Fruit fly (Drosophila melanogaster) whole organism, embryonic: ENCODE data around the gene CG31121.

Source experiments
- Ada2b ChIP-seq: fragments of 200-800 bp; sonication (Bioruptor generic); IDR thresholded peaks from 2 replicates; pipeline ENCODE4 v1.3.6; 2022; ENCODE audit warnings: missing biosample characterization, missing genetic modification characterization
- CG11456 ChIP-seq: fragments of 200-800 bp; sonication (Bioruptor generic); IDR thresholded peaks from 3 replicates; pipeline ENCODE4 v1.3.6; 2022; ENCODE audit warnings: missing biosample characterization, missing genetic modification characterization
- CG8290 ChIP-seq, 3 experiments: fragments of 200-800 bp; sonication (Bioruptor generic); optimal IDR thresholded peaks; 2 replicates each; lab custom pipeline; 2016 to 2019; ENCODE audit warnings: missing biosample characterization in 3 of 3, missing genetic modification characterization in 3 of 3, mild to moderate bottlenecking in 2 of 3, moderate library complexity in 1 of 3
- CG8359 ChIP-seq: fragments of 200-800 bp; sonication (Bioruptor generic); optimal IDR thresholded peaks from 2 replicates; lab custom pipeline; 2017; ENCODE audit warnings: missing biosample characterization, mild to moderate bottlenecking, missing genetic modification characterization, borderline replicate concordance
- D19A ChIP-seq: fragments of 200-800 bp; optimal IDR thresholded peaks from 3 replicates; lab custom pipeline; 2019; ENCODE audit warnings: missing biosample characterization, mild to moderate bottlenecking, missing genetic modification characterization, moderate library complexity
- Lpt ChIP-seq: fragments of >200 bp; optimal IDR thresholded peaks from 2 replicates; lab custom pipeline; 2018; ENCODE audit warnings: missing biosample characterization, missing genetic modification characterization
- gsb-n ChIP-seq: fragments of 200-800 bp; sonication (Bioruptor generic); optimal IDR thresholded peaks from 3 replicates; lab custom pipeline; 2018; ENCODE audit warnings: missing biosample characterization, mild to moderate bottlenecking, missing genetic modification characterization
- pum ChIP-seq: fragments of 200-800 bp; sonication (Bioruptor generic); optimal IDR thresholded peaks from 2 replicates; lab custom pipeline; 2016; ENCODE audit warnings: missing biosample characterization, missing genetic modification characterization

DNA sequence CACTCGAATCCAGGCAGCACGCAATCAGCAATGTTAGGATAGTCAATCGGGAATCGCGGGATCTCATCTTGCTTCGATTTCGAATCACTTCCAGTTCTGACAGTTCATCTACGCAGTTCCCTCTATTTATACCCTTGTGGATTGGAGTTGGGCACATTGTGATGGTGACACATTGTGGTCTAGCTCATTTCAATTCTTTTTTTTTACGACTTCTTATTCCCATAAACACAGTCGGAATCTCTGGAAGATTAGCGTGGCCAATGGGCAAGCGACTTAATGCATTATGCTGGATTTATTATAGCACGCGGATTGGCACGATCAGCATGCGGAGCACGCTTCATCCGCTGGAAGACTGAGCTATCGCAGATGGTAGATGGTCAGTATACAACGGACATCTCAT is 32.3 kb downstream of the CG31121 start, which contains the start of gene CG13640:
- TF ChIP-seq CG8359 (GFP tag; lab: Kevin White, UChicago) (no peak), Lpt (GFP tag; lab: Kevin White, UChicago) (no peak), CG11456 (GFP tag; lab: Robert Waterston, UW) (no peak), D19A (tag; lab: Kevin White, UChicago) (no peak), pum (GFP tag; lab: Kevin White, UChicago) (no peak), Ada2b (GFP tag; lab: Robert Waterston, UW) (no peak), gsb-n (tag; lab: Kevin White, UChicago) (no peak), CG8290 (GFP tag; optimal IDR thresholded peaks at IDR 0.05; lab: Kevin White, UChicago) (no peak), CG8290 (tag; optimal IDR thresholded peaks at IDR 0.05; lab: Kevin White, UChicago) (no peak)
